Worm (Caenorhabditis elegans) whole organism, L3 larva: ENCODE measurements around the gene Y59H11AR.10.

Source experiments
- R02D3.7 ChIP-seq: fragments of 150-350 bp; optimal IDR thresholded peaks from 2 replicates; lab custom pipeline; 2014; ENCODE audit warnings: missing biosample characterization, missing genetic modification characterization
- ZK546.5 ChIP-seq: sonication (generic microtip); optimal IDR thresholded peaks from 2 replicates; lab custom pipeline; 2017; ENCODE audit warnings: missing biosample characterization, missing genetic modification characterization
- aly-2 ChIP-seq: fragments of 150-350 bp; optimal IDR thresholded peaks from 2 replicates; lab custom pipeline; 2014; ENCODE audit warnings: missing biosample characterization, missing genetic modification characterization
- ama-1 ChIP-seq: fragments of 150-350 bp; optimal IDR thresholded peaks from 2 replicates; lab custom pipeline; 2018
- ceh-16 ChIP-seq: sonication (generic microtip); optimal IDR thresholded peaks from 2 replicates; lab custom pipeline; 2017; ENCODE audit warnings: missing biosample characterization, missing genetic modification characterization
- ceh-28 ChIP-seq: fragments of 150-350 bp; optimal IDR thresholded peaks from 2 replicates; lab custom pipeline; 2014; ENCODE audit warnings: missing biosample characterization, missing genetic modification reagents, missing genetic modification characterization
- ceh-82 ChIP-seq: fragments of 150-350 bp; optimal IDR thresholded peaks from 2 replicates; lab custom pipeline; 2014; ENCODE audit warnings: missing biosample characterization, missing genetic modification characterization
- ceh-9 ChIP-seq: sonication (generic microtip); optimal IDR thresholded peaks from 2 replicates; lab custom pipeline; 2018; ENCODE audit warnings: missing biosample characterization, missing genetic modification characterization
- daf-12 ChIP-seq: fragments of 150-350 bp; optimal IDR thresholded peaks from 2 replicates; lab custom pipeline; 2014; ENCODE audit warnings: missing biosample characterization, missing genetic modification reagents, missing genetic modification characterization
- egl-27 ChIP-seq: sonication (generic microtip); optimal IDR thresholded peaks from 4 replicates; lab custom pipeline; 2017; ENCODE audit warnings: missing biosample characterization, missing genetic modification reagents, missing genetic modification characterization
- egl-5 ChIP-seq: fragments of 150-350 bp; optimal IDR thresholded peaks from 2 replicates; lab custom pipeline; 2017; ENCODE audit warnings: missing biosample characterization, missing genetic modification reagents, missing genetic modification characterization, inconsistent platforms
- elt-1 ChIP-seq: fragments of 150-350 bp; optimal IDR thresholded peaks from 2 replicates; lab custom pipeline; 2014; ENCODE audit warnings: missing biosample characterization, missing genetic modification characterization
- elt-2 ChIP-seq: sonication (generic microtip); optimal IDR thresholded peaks from 2 replicates; lab custom pipeline; 2016; ENCODE audit warnings: missing genetic modification reagents, mild to moderate bottlenecking, missing genetic modification characterization, missing compliant biosample characterization
- elt-3 ChIP-seq, 3 experiments: fragments of 150-350 bp in 1 of 3; sonication (generic microtip) in 2 of 3; optimal IDR thresholded peaks; 2 replicates in 2 of 3; 4 replicates in 1 of 3; lab custom pipeline; 2014 to 2017; ENCODE audit warnings: missing biosample characterization in 3 of 3, missing genetic modification characterization in 3 of 3
- eor-1 ChIP-seq, 2 experiments: fragments of 150-350 bp; optimal IDR thresholded peaks; 2 replicates each; lab custom pipeline; 2014 to 2018; ENCODE audit warnings: missing biosample characterization in 2 of 2, missing genetic modification characterization in 2 of 2
- fkh-10 ChIP-seq: sonication (generic microtip); optimal IDR thresholded peaks from 2 replicates; lab custom pipeline; 2017; ENCODE audit warnings: missing biosample characterization, missing genetic modification reagents, missing genetic modification characterization
- fkh-2 ChIP-seq: fragments of 150-350 bp; optimal IDR thresholded peaks from 2 replicates; lab custom pipeline; 2014; ENCODE audit warnings: missing biosample characterization, missing genetic modification reagents, missing genetic modification characterization
- fos-1 ChIP-seq: fragments of 150-350 bp; optimal IDR thresholded peaks from 2 replicates; lab custom pipeline; 2014; ENCODE audit warnings: missing biosample characterization, missing genetic modification characterization
- hmg-11 ChIP-seq: sonication (generic microtip); optimal IDR thresholded peaks from 2 replicates; lab custom pipeline; 2016; ENCODE audit warnings: missing genetic modification characterization, missing compliant biosample characterization
- jun-1 ChIP-seq: fragments of 150-350 bp; optimal IDR thresholded peaks from 2 replicates; lab custom pipeline; 2014; ENCODE audit warnings: missing biosample characterization, missing genetic modification reagents, missing genetic modification characterization
- lin-15B ChIP-seq: fragments of 150-350 bp; optimal IDR thresholded peaks from 2 replicates; lab custom pipeline; 2014; ENCODE audit warnings: missing biosample characterization, missing genetic modification characterization
- nfya-1 ChIP-seq: sonication (generic microtip); optimal IDR thresholded peaks from 2 replicates; lab custom pipeline; 2017; ENCODE audit warnings: missing genetic modification characterization, mild to moderate bottlenecking, missing compliant biosample characterization, antibody characterized with exemption, moderate library complexity; ENCODE audit not compliant: insufficient read depth
- nhr-11 ChIP-seq: fragments of 150-350 bp; optimal IDR thresholded peaks from 2 replicates; lab custom pipeline; 2014; ENCODE audit warnings: missing biosample characterization, missing genetic modification characterization
- nhr-12 ChIP-seq: fragments of 150-350 bp; optimal IDR thresholded peaks from 2 replicates; lab custom pipeline; 2014; ENCODE audit warnings: missing biosample characterization, missing genetic modification characterization
- nhr-23 ChIP-seq: fragments of 150-350 bp; optimal IDR thresholded peaks from 2 replicates; lab custom pipeline; 2014; ENCODE audit warnings: missing biosample characterization, missing genetic modification reagents, missing genetic modification characterization
- nhr-237 ChIP-seq: fragments of 150-350 bp; optimal IDR thresholded peaks from 2 replicates; lab custom pipeline; 2014; ENCODE audit warnings: missing biosample characterization, missing genetic modification characterization
- nhr-25 ChIP-seq: sonication (generic microtip); optimal IDR thresholded peaks from 2 replicates; lab custom pipeline; 2017; ENCODE audit warnings: missing biosample characterization, missing genetic modification characterization
- nhr-28 ChIP-seq: fragments of 150-350 bp; optimal IDR thresholded peaks from 2 replicates; lab custom pipeline; 2014; ENCODE audit warnings: missing biosample characterization, missing genetic modification characterization
- nhr-43 ChIP-seq: sonication (generic microtip); optimal IDR thresholded peaks from 2 replicates; lab custom pipeline; 2016; ENCODE audit warnings: mild to moderate bottlenecking, missing genetic modification characterization, missing compliant biosample characterization; ENCODE audit not compliant: poor library complexity, severe bottlenecking
- nhr-67 ChIP-seq: fragments of 150-350 bp; optimal IDR thresholded peaks from 2 replicates; lab custom pipeline; 2014; ENCODE audit warnings: missing biosample characterization, missing genetic modification characterization
- nhr-76 ChIP-seq: fragments of 150-350 bp; sonication (generic microtip); optimal IDR thresholded peaks from 5 replicates; lab custom pipeline; 2014; ENCODE audit warnings: missing biosample characterization, missing genetic modification characterization
- nhr-77 ChIP-seq: fragments of 150-350 bp; optimal IDR thresholded peaks from 2 replicates; lab custom pipeline; 2014; ENCODE audit warnings: missing biosample characterization, missing genetic modification characterization
- pha-4 ChIP-seq: fragments of 150-350 bp; optimal IDR thresholded peaks from 2 replicates; lab custom pipeline; 2014; ENCODE audit warnings: missing biosample characterization, missing genetic modification reagents, missing genetic modification characterization
- pqm-1 ChIP-seq: fragments of 150-350 bp; optimal IDR thresholded peaks from 2 replicates; lab custom pipeline; 2017; ENCODE audit warnings: missing biosample characterization, missing genetic modification characterization, inconsistent platforms
- sea-2 ChIP-seq: fragments of 150-350 bp; sonication (generic microtip); optimal IDR thresholded peaks from 4 replicates; lab custom pipeline; 2014; ENCODE audit warnings: missing biosample characterization, missing genetic modification reagents, missing genetic modification characterization
- skn-1 ChIP-seq: fragments of 150-350 bp; optimal IDR thresholded peaks from 2 replicates; lab custom pipeline; 2014; ENCODE audit warnings: missing biosample characterization, missing genetic modification characterization
- snpc-4 ChIP-seq: fragments of 150-350 bp; optimal IDR thresholded peaks from 2 replicates; lab custom pipeline; 2014; ENCODE audit warnings: missing biosample characterization, missing genetic modification characterization
- tbx-2 ChIP-seq: sonication (generic microtip); optimal IDR thresholded peaks from 2 replicates; lab custom pipeline; 2016; ENCODE audit warnings: mild to moderate bottlenecking, missing genetic modification characterization, missing compliant biosample characterization
- unc-39 ChIP-seq: sonication (generic microtip); optimal IDR thresholded peaks from 4 replicates; lab custom pipeline; 2017; ENCODE audit warnings: missing biosample characterization, missing genetic modification characterization
- unc-62 ChIP-seq: fragments of 150-350 bp; sonication (generic microtip); optimal IDR thresholded peaks from 4 replicates; lab custom pipeline; 2014; ENCODE audit warnings: missing biosample characterization, missing genetic modification reagents, missing genetic modification characterization
- zag-1 ChIP-seq: fragments of 150-350 bp; optimal IDR thresholded peaks from 2 replicates; lab custom pipeline; 2014; ENCODE audit warnings: missing biosample characterization, missing genetic modification characterization
- ztf-11 ChIP-seq: fragments of 150-350 bp; optimal IDR thresholded peaks from 2 replicates; lab custom pipeline; 2014; ENCODE audit warnings: missing biosample characterization, missing genetic modification characterization
- ztf-4 ChIP-seq: fragments of 150-350 bp; optimal IDR thresholded peaks from 2 replicates; lab custom pipeline; 2014; ENCODE audit warnings: missing biosample characterization, missing genetic modification characterization

Y59H11AR.10 gene

ce11 chrIV:8615314-8615713 lies 12.3 kb downstream of the Y59H11AR.10 start:
- TF ChIP-seq fos-1: no peak
- TF ChIP-seq egl-27 (tag; lab: Kevin White, UChicago): no peak
- TF ChIP-seq, all 47 proteins: peak for 0

- TF ChIP-seq unc-39 (tag; lab: Kevin White, UChicago): no peak
- TF ChIP-seq nhr-23 (tag; lab: Kevin White, UChicago): no peak
- no peak for TF ChIP-seq nfya-1 (tag; lab: Kevin White, UChicago)
- TF ChIP-seq nhr-237 (tag; lab: Kevin White, UChicago): no peak
- no peak for TF ChIP-seq sea-2 (GFP tag; lab: Kevin White, UChicago)
- TF ChIP-seq zag-1 (tag; lab: Kevin White, UChicago): no peak
- no peak for TF ChIP-seq ztf-11 (tag; lab: Kevin White, UChicago)
- TF ChIP-seq elt-2: no peak
- no peak for TF ChIP-seq nhr-11 (tag; lab: Kevin White, UChicago)
- no peak for TF ChIP-seq aly-2 (tag; lab: Kevin White, UChicago)
- TF ChIP-seq egl-5 (tag; lab: Kevin White, UChicago): no peak
- TF ChIP-seq fkh-10 (GFP tag; lab: Kevin White, UChicago): no peak
Observed at ce11 chrIV:8617047-8617446, 14.1 kb downstream of the Y59H11AR.10 start, which contains the start of the genes F42A9.7 and F42A9.3. Gene F42A9.7 (minus strand): TSS chrIV:8617147. Gene F42A9.3 (plus strand): TSS chrIV:8617260.

ce11 chrIV:8618698-8619097 lies 15.7 kb downstream of the Y59H11AR.10 start, which contains the start of gene F42A9.8:
Gene F42A9.8 (minus strand): TSS chrIV:8618785.
- TF ChIP-seq nhr-67 (tag; lab: Kevin White, UChicago) (no peak), ceh-16 (tag; lab: Kevin White, UChicago) (no peak), nhr-25 (tag; lab: Kevin White, UChicago) (no peak), pha-4 (tag; lab: Kevin White, UChicago) (peak; percentile 40), nhr-43 (tag; lab: Kevin White, UChicago) (no peak), ZK546.5 (no peak), unc-62 (GFP tag; lab: Kevin White, UChicago) (no peak), fkh-2 (tag; lab: Kevin White, UChicago) (no peak), egl-5 (tag; lab: Kevin White, UChicago) (no peak), ceh-82 (tag; lab: Kevin White, UChicago) (no peak), fos-1 (no peak), pqm-1 (tag; lab: Kevin White, UChicago) (no peak), snpc-4 (no peak), lin-15B (tag; lab: Kevin White, UChicago) (peak; percentile 13), daf-12 (no peak), eor-1 (tag; optimal IDR thresholded peaks at IDR 0.05; lab: Kevin White, UChicago) (no peak), nhr-23 (tag; lab: Kevin White, UChicago) (no peak), nfya-1 (tag; lab: Kevin White, UChicago) (peak; percentile 31)
- TF ChIP-seq, all 47 proteins: peak for 3

ce11 chrIV:8620102-8620733 lies 17.2 kb downstream of the Y59H11AR.10 start, which contains the start of gene lin-49:
Gene lin-49 (plus strand): TSS chrIV:8620683.
- peak; percentile 1 for TF ChIP-seq ztf-4 (tag; lab: Kevin White, UChicago)
- TF ChIP-seq lin-15B (tag; lab: Kevin White, UChicago): peak; percentile 61
- TF ChIP-seq elt-3 (tag; optimal IDR thresholded peaks at IDR 0.05; lab: Kevin White, UChicago): no peak
- no peak for TF ChIP-seq ZK546.5
- no peak for TF ChIP-seq zag-1 (tag; lab: Kevin White, UChicago)
- TF ChIP-seq ceh-82 (tag; lab: Kevin White, UChicago): no peak
- TF ChIP-seq daf-12: no peak
- no peak for TF ChIP-seq nhr-12 (tag; lab: Kevin White, UChicago)
- TF ChIP-seq nhr-76 (tag; lab: Kevin White, UChicago): no peak
- TF ChIP-seq fos-1: no peak
- peak; percentile 80 for TF ChIP-seq nfya-1 (tag; lab: Kevin White, UChicago)
- peak; percentile 41 for TF ChIP-seq skn-1 (tag; lab: Kevin White, UChicago)
- TF ChIP-seq pha-4 (tag; lab: Kevin White, UChicago): peak; percentile 93
- TF ChIP-seq elt-2: peak; percentile 54
- peak; percentile 16 for TF ChIP-seq nhr-11 (tag; lab: Kevin White, UChicago)
- TF ChIP-seq ceh-9 (tag; lab: Kevin White, UChicago): no peak
- peak; percentile 79 for TF ChIP-seq nhr-23 (tag; lab: Kevin White, UChicago)
- no peak for TF ChIP-seq R02D3.7 (tag; lab: Kevin White, UChicago)
- no peak for TF ChIP-seq fkh-10 (GFP tag; lab: Kevin White, UChicago)
- no peak for TF ChIP-seq nhr-77
- TF ChIP-seq elt-1 (tag; lab: Kevin White, UChicago): peak; percentile 58
- peak; percentile 88 for TF ChIP-seq hmg-11 (tag; lab: Kevin White, UChicago)
- TF ChIP-seq fkh-2 (tag; lab: Kevin White, UChicago): no peak
- TF ChIP-seq pqm-1 (tag; lab: Kevin White, UChicago): peak; percentile 35
- TF ChIP-seq nhr-237 (tag; lab: Kevin White, UChicago): no peak
- peak; percentile 30 for TF ChIP-seq jun-1 (tag; lab: Kevin White, UChicago)
- no peak for TF ChIP-seq ama-1 (lab: Kevin White, UChicago)
- TF ChIP-seq ceh-28 (tag; lab: Kevin White, UChicago): peak; percentile 65
- no peak for TF ChIP-seq egl-5 (tag; lab: Kevin White, UChicago)
- TF ChIP-seq egl-27 (tag; lab: Kevin White, UChicago): no peak
- no peak for TF ChIP-seq unc-62 (GFP tag; lab: Kevin White, UChicago)
- no peak for TF ChIP-seq tbx-2
- no peak for TF ChIP-seq nhr-28 (tag; lab: Kevin White, UChicago)
- no peak for TF ChIP-seq ceh-16 (tag; lab: Kevin White, UChicago)
